Worm (Caenorhabditis elegans) whole organism, young adult: ENCODE data around the gene C10G8.2.

ENCODE experiments used
- dpl-1 ChIP-seq: fragments of 150-350 bp; optimal IDR thresholded peaks from 2 replicates; lab custom pipeline; 2014; ENCODE audit warnings: missing biosample characterization, missing genetic modification reagents, missing genetic modification characterization
- snpc-4 ChIP-seq, 5 experiments: fragments of 150-350 bp in 1 of 5; sonication (generic microtip) in 4 of 5; optimal IDR thresholded peaks; 2 replicates each; lab custom pipeline; 2014 to 2018; ENCODE audit warnings: missing genetic modification characterization in 5 of 5, missing biosample characterization in 3 of 5, antibody characterized with exemption in 2 of 5, mild to moderate bottlenecking in 2 of 5, missing compliant biosample characterization in 2 of 5, missing genotype in 2 of 5, moderate library complexity in 2 of 5, missing genetic modification reagents in 1 of 5

DNA sequence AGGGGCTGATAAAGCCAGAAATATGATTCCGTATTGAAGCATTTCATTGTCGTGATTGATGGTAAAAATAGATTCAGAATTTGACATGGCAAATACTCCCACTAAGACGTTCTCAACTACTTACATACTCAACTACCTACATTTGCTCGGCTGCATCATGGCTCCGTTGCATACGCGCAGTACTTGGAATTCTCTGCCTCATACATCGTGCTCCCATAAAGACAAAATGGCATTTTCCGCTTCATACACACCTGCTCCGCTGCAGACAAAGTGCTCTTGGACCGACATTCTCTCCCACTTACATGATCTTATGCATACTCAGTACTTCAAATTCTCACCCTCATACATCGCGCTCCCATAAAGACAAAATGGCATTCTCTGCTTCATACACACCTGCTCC is 48.6 kb upstream of the C10G8.2 start, which contains the start of the genes srt-69 and B0238.12:
- no peak for TF ChIP-seq snpc-4 (GFP tag; optimal IDR thresholded peaks at IDR 0.05; lab: Kevin White, UChicago)
- TF ChIP-seq snpc-4 (tag; optimal IDR thresholded peaks at IDR 0.05; lab: Kevin White, UChicago) = no peak
- TF ChIP-seq dpl-1 (GFP tag; lab: Kevin White, UChicago) = no peak
